Fruit fly (Drosophila melanogaster) whole organism, adult: ENCODE results near the gene DEF8.
A peak's percentile ranks its signal among the peaks of the same experiment; 100 is the strongest.

Experiments
- CG11617 ChIP-seq: fragments of 200-800 bp; sonication (Bioruptor generic); optimal IDR thresholded peaks from 2 replicates; lab custom pipeline; 2017; ENCODE audit warnings: mild to moderate bottlenecking, missing biosample characterization, missing genetic modification reagents, missing genetic modification characterization
- CG12768 ChIP-seq: fragments of 200-800 bp; sonication (Bioruptor generic); optimal IDR thresholded peaks from 2 replicates; lab custom pipeline; 2017; ENCODE audit warnings: missing biosample characterization, missing genetic modification characterization, mild to moderate bottlenecking, moderate library complexity, missing genetic modification reagents
- CG14711 ChIP-seq: fragments of 200-800 bp; sonication (Bioruptor generic); optimal IDR thresholded peaks from 2 replicates; lab custom pipeline; 2018; ENCODE audit warnings: missing biosample characterization, mild to moderate bottlenecking, missing genetic modification characterization, moderate library complexity
- CG1620 ChIP-seq: fragments of 200-800 bp; sonication (Bioruptor generic); optimal IDR thresholded peaks from 2 replicates; lab custom pipeline; 2016; ENCODE audit warnings: missing biosample characterization, missing genetic modification characterization
- CG33017 ChIP-seq: fragments of 200-800 bp; sonication (Bioruptor generic); optimal IDR thresholded peaks from 2 replicates; lab custom pipeline; 2018; ENCODE audit warnings: missing biosample characterization, mild to moderate bottlenecking, missing genetic modification characterization, moderate library complexity
- CG5204 ChIP-seq: fragments of 200-800 bp; sonication (Bioruptor generic); optimal IDR thresholded peaks from 2 replicates; lab custom pipeline; 2016; ENCODE audit warnings: missing biosample characterization, missing genetic modification characterization
- CG7045 ChIP-seq: fragments of 200-800 bp; sonication (Bioruptor generic); optimal IDR thresholded peaks from 2 replicates; lab custom pipeline; 2017; ENCODE audit warnings: missing biosample characterization, mild to moderate bottlenecking, missing genetic modification characterization
- CG7101 ChIP-seq: fragments of 200-800 bp; sonication (Bioruptor generic); optimal IDR thresholded peaks from 2 replicates; lab custom pipeline; 2018; ENCODE audit warnings: missing biosample characterization, mild to moderate bottlenecking, missing genetic modification characterization, moderate library complexity
- Clk ChIP-seq: fragments of 200-800 bp; sonication (Bioruptor generic); optimal IDR thresholded peaks from 2 replicates; lab custom pipeline; 2017; ENCODE audit warnings: missing biosample characterization, missing genetic modification characterization
- Crg-1 ChIP-seq: fragments of 200-800 bp; sonication (Bioruptor generic); optimal IDR thresholded peaks from 2 replicates; lab custom pipeline; 2016; ENCODE audit warnings: missing biosample characterization, missing genetic modification characterization
- Hr96 ChIP-seq: fragments of 200-800 bp; sonication (Bioruptor generic); optimal IDR thresholded peaks from 2 replicates; lab custom pipeline; 2016; ENCODE audit warnings: missing biosample characterization, missing genetic modification characterization
- Mnt ChIP-seq: fragments of 200-800 bp; sonication (Bioruptor generic); optimal IDR thresholded peaks from 2 replicates; lab custom pipeline; 2016; ENCODE audit warnings: missing biosample characterization, mild to moderate bottlenecking, missing genetic modification characterization
- bab1 ChIP-seq: fragments of 200-800 bp; sonication (Bioruptor generic); optimal IDR thresholded peaks from 3 replicates; lab custom pipeline; 2019; ENCODE audit warnings: missing biosample characterization, mild to moderate bottlenecking, missing genetic modification characterization, moderate library complexity
- cic ChIP-seq: fragments of 200-800 bp; sonication (Bioruptor generic); optimal IDR thresholded peaks from 2 replicates; lab custom pipeline; 2017; ENCODE audit warnings: missing biosample characterization, mild to moderate bottlenecking, missing genetic modification characterization, moderate library complexity
- cnc ChIP-seq, 2 experiments: fragments of >200 bp; optimal IDR thresholded peaks; 2 replicates each; lab custom pipeline; 2017
- kay ChIP-seq: fragments of 200-800 bp; sonication (Bioruptor generic); peaks from one replicate; lab custom pipeline; 2016; ENCODE audit warnings: missing biosample characterization, missing genetic modification characterization, borderline replicate concordance
- ovo ChIP-seq: fragments of 200-800 bp; sonication (Bioruptor generic); optimal IDR thresholded peaks from 2 replicates; lab custom pipeline; 2016; ENCODE audit warnings: missing biosample characterization, missing genetic modification characterization
- pad ChIP-seq: fragments of 200-800 bp; sonication (Bioruptor generic); optimal IDR thresholded peaks from 3 replicates; lab custom pipeline; 2017; ENCODE audit warnings: missing biosample characterization, missing genetic modification characterization, mild to moderate bottlenecking, moderate library complexity, missing genetic modification reagents
- tj ChIP-seq: fragments of 200-800 bp; sonication (Bioruptor generic); optimal IDR thresholded peaks from 3 replicates; lab custom pipeline; 2017; ENCODE audit warnings: missing biosample characterization, mild to moderate bottlenecking, missing genetic modification characterization, moderate library complexity
- toe ChIP-seq: fragments of 200-800 bp; sonication (Bioruptor generic); optimal IDR thresholded peaks from 2 replicates; lab custom pipeline; 2016; ENCODE audit warnings: missing biosample characterization, missing genetic modification characterization

Gene DEF8

DNA sequence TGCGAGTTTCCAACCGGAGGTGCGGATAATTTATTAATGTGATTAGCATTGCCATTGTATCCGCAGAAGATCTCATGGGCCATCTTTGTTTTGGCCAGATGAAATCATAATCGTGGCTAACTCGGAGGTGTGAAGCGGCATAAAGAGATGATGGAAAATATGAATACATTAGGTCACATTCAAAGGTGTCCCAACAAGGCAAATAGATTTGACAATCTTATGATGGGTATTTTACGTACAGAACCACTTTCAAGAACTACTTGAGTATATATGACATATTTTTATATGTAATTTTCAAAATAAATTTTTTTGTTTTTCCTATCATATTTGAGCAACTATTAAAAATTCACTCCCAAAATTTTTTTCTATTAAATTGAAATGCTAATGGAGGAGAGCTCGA, 43.6 kb upstream of the DEF8 start, which contains the start of gene CG17154:
Gene CG17154 (plus strand): TSS at position 301 of the 400 bp plus-strand sequence.
- no peak for TF ChIP-seq cic
- TF ChIP-seq bab1 (GFP tag; lab: Kevin White, UChicago) = no peak
- TF ChIP-seq kay (GFP tag; lab: Kevin White, UChicago) = peak; percentile 37
- no peak for TF ChIP-seq CG12768 (GFP tag; lab: Kevin White, UChicago)

dm6 chr3L:12090184-12090897, 41.6 kb upstream of the DEF8 start:
- peak; percentile 55 for TF ChIP-seq pad (GFP tag; lab: Kevin White, UChicago)
- no peak for TF ChIP-seq Clk

DNA sequence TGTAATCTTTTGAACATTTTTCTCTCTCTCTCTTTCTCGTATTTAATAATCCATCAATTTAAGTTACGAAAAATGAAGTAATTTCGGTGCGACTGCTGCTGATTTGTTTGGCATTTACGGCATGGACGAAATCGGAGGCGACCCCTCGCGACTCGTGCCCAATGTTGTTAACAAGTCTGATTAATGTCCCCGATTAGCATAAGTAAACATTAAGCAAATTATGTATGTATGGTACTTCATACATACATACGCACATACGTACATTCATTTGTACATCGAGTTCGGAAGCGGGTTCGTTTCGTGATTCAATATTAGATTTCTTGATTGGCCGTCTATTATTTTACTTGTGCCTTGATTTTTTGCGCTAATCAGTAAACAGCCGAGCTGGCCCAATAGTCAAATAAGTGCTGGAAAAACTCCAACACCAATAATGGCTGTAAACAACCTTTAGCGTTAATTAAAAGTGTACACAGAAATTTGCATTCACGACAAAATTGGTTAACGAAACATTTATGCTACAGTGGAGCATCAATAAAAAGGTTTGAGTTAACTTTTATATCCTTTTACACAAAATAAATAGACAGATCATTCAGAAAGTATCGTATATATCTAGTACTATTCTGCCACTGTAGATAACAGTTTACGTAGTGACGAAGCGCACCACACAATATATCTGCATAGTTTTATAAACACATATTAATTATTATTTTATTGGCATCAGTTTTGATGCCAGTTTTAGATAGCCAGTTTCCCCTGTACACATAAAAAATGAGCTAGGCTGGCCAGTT, 40.9 kb upstream of the DEF8 start:
- TF ChIP-seq CG14711 (tag; lab: Kevin White, UChicago) = no peak
- peak; percentile 81 for TF ChIP-seq tj
- no peak for TF ChIP-seq ovo (GFP tag; lab: Kevin White, UChicago)
- TF ChIP-seq pad (GFP tag; lab: Kevin White, UChicago) = peak; percentile 21
- no peak for TF ChIP-seq Crg-1 (GFP tag; lab: Kevin White, UChicago)
- TF ChIP-seq cnc (optimal IDR thresholded peaks at IDR 0.05; lab: Kevin White, UChicago) = no peak
- TF ChIP-seq bab1 (GFP tag; lab: Kevin White, UChicago) = peak; percentile 66
- no peak for TF ChIP-seq Mnt (GFP tag; lab: Kevin White, UChicago)
- TF ChIP-seq CG11617 (GFP tag; lab: Kevin White, UChicago) = no peak
- no peak for TF ChIP-seq toe (GFP tag; lab: Kevin White, UChicago)
- no peak for TF ChIP-seq CG5204 (GFP tag; lab: Kevin White, UChicago)

DNA sequence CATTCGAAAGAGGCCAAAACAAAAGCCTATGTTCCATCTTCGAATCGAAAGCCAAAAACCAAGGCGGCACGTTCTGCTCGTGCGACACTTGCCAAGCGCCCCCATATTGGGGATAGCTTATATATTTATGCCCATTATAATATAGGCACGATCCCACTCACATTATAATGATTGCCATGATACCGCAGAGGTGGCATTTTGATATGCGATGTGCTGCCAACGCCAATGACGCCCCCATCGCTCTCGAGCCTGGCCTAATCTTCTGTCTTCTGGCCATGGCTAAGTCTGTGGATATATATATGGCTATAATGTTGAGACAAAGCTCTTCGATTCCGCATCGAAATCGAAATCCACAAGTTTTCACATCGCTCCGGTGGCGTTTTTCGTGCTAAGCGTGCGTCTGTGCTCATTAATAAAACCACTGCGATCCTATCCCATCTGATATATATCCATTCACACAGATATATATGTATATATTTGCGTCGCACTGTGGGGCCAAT, 39.0 kb upstream of the DEF8 start:
- TF ChIP-seq CG14711 (tag; lab: Kevin White, UChicago) (no peak), tj (peak; percentile 19)

- TF ChIP-seq kay (GFP tag; lab: Kevin White, UChicago) (no peak), Hr96 (GFP tag; lab: Kevin White, UChicago) (no peak), cnc (optimal IDR thresholded peaks at IDR 0.05; lab: Kevin White, UChicago) (no peak), toe (GFP tag; lab: Kevin White, UChicago) (no peak), ovo (GFP tag; lab: Kevin White, UChicago) (no peak), CG33017 (tag; lab: Kevin White, UChicago) (no peak), CG14711 (tag; lab: Kevin White, UChicago) (no peak), CG7101 (tag; lab: Kevin White, UChicago) (no peak), Crg-1 (GFP tag; lab: Kevin White, UChicago) (no peak), CG5204 (GFP tag; lab: Kevin White, UChicago) (no peak), CG7045 (no peak), CG1620 (GFP tag; lab: Kevin White, UChicago) (no peak), pad (GFP tag; lab: Kevin White, UChicago) (no peak), bab1 (GFP tag; lab: Kevin White, UChicago) (no peak), Mnt (GFP tag; lab: Kevin White, UChicago) (no peak)
Measured at dm6 chr3L:12095960-12096359, 36.0 kb upstream of the DEF8 start.

DNA sequence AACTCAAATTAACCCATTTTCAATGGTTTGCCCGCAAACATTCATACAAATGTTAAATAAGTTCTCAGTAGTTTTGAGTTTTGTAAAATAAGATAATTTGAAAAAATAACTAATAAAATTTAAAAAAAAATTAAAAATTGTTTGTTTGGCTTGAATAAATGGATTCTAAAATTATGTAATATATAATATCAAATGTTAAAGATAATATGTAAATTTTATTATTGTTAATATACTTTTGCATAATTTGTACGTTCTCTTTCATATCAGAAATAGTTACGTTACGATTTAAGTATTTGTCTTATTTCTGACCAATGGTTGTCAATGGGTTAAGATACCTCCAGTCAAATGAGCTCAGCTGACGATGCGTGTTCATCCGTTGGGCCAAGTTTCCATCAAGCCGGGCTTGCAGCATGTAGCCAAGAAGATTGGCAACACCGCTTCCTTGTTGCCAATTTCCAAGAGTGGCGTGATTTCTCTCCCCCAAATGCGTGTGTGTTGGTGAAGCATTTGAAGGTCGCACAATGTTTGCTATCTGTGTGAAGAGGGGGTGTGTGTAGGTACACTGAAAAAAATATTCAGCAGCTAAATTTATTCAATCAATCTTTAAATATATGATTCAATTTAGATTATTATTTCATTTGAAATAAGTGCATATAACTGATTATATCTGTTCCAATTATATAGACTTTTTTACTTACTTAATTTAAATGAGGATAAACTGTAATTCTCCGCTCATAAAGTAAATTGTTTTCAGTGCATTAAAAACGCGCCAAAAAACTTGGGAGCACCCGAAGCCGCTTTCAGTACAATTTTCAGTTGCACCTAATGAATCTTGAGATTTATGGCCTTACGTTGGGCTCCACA, 34.9 kb upstream of the DEF8 start:
- TF ChIP-seq kay (GFP tag; lab: Kevin White, UChicago) (no peak), ovo (GFP tag; lab: Kevin White, UChicago) (no peak), CG11617 (GFP tag; lab: Kevin White, UChicago) (no peak), tj (no peak), CG7101 (tag; lab: Kevin White, UChicago) (no peak), CG14711 (tag; lab: Kevin White, UChicago) (no peak), cnc (optimal IDR thresholded peaks at IDR 0.05; lab: Kevin White, UChicago) (no peak), pad (GFP tag; lab: Kevin White, UChicago) (no peak)
